Fruit fly (Drosophila melanogaster) whole organism, prepupa: ENCODE results near the gene CG1273.

ENCODE experiments used
- CG11902 ChIP-seq: fragments of 200-800 bp; sonication (Bioruptor generic); optimal IDR thresholded peaks from 3 replicates; lab custom pipeline; 2016; ENCODE audit warnings: missing biosample characterization, missing genetic modification characterization
- Eip93F ChIP-seq: fragments of 200-800 bp; sonication (Bioruptor generic); optimal IDR thresholded peaks from 2 replicates; lab custom pipeline; 2016; ENCODE audit warnings: missing biosample characterization, mild to moderate bottlenecking, missing genetic modification characterization
- Sox15 ChIP-seq: fragments of 200-800 bp; sonication (Bioruptor generic); optimal IDR thresholded peaks from 3 replicates; lab custom pipeline; 2016; ENCODE audit warnings: missing biosample characterization, missing genetic modification characterization
- fd85E ChIP-seq: fragments of 200-800 bp; sonication (Bioruptor generic); optimal IDR thresholded peaks from 3 replicates; lab custom pipeline; 2016; ENCODE audit warnings: missing biosample characterization, missing genetic modification characterization
- pdm3 ChIP-seq: fragments of 200-800 bp; sonication (Bioruptor generic); optimal IDR thresholded peaks from 3 replicates; lab custom pipeline; 2016; ENCODE audit warnings: missing biosample characterization, missing genetic modification characterization
- salr ChIP-seq, 2 experiments: fragments of 200-800 bp; sonication (Bioruptor generic); optimal IDR thresholded peaks; 3 replicates each; lab custom pipeline; 2016 to 2018; ENCODE audit warnings: missing biosample characterization in 2 of 2, missing genetic modification characterization in 2 of 2, mild to moderate bottlenecking in 1 of 2

- TF ChIP-seq Eip93F (GFP tag; lab: Kevin White, UChicago) (no peak), Sox15 (no peak), fd85E (GFP tag; lab: Kevin White, UChicago) (no peak), CG11902 (no peak), salr (GFP tag; optimal IDR thresholded peaks at IDR 0.05; lab: Kevin White, UChicago) (no peak), pdm3 (no peak)
Measured at dm6 chr3L:4236097-4236572, 27.4 kb upstream of the CG1273 start, which contains the start of gene ImpL2.
